Fruit fly (Drosophila melanogaster) whole organism, prepupa: ENCODE results near the gene CLIP-190.

Experiments used
- CG10669 ChIP-seq: fragments of 200-800 bp; sonication (Bioruptor generic); optimal IDR thresholded peaks from 3 replicates; lab custom pipeline; 2018; ENCODE audit warnings: missing biosample characterization, mild to moderate bottlenecking, missing genetic modification characterization, moderate library complexity
- CG11294 ChIP-seq: fragments of 200-800 bp; sonication (Bioruptor generic); IDR thresholded peaks from 2 replicates; pipeline ENCODE4 v1.3.6; 2022; ENCODE audit warnings: missing biosample characterization, missing genetic modification characterization
- CG11762 ChIP-seq: fragments of 200-800 bp; sonication (Bioruptor generic); optimal IDR thresholded peaks from 3 replicates; lab custom pipeline; 2016; ENCODE audit warnings: missing biosample characterization, missing genetic modification characterization; ENCODE audit not compliant: insufficient read depth
- CG34406 ChIP-seq: fragments of 200-800 bp; sonication (Bioruptor generic); optimal IDR thresholded peaks from 3 replicates; lab custom pipeline; 2016; ENCODE audit warnings: missing biosample characterization, missing genetic modification characterization
- CG6854 ChIP-seq: fragments of 200-800 bp; sonication (Bioruptor generic); optimal IDR thresholded peaks from 2 replicates; lab custom pipeline; 2017; ENCODE audit warnings: missing biosample characterization, mild to moderate bottlenecking, missing genetic modification characterization
- CG7368 ChIP-seq: fragments of 200-800 bp; sonication (Bioruptor generic); optimal IDR thresholded peaks from 3 replicates; lab custom pipeline; 2016; ENCODE audit warnings: missing biosample characterization, missing genetic modification characterization
- CG9139 ChIP-seq: fragments of 200-800 bp; sonication (Bioruptor generic); optimal IDR thresholded peaks from 3 replicates; lab custom pipeline; 2017; ENCODE audit warnings: missing biosample characterization, mild to moderate bottlenecking, missing genetic modification characterization
- Ets96B ChIP-seq: fragments of 200-800 bp; optimal IDR thresholded peaks from 2 replicates; lab custom pipeline; 2019; ENCODE audit warnings: missing biosample characterization, mild to moderate bottlenecking, missing genetic modification characterization, moderate library complexity
- Hr39 ChIP-seq: fragments of 200-800 bp; sonication (Bioruptor generic); optimal IDR thresholded peaks from 2 replicates; lab custom pipeline; 2016; ENCODE audit warnings: missing biosample characterization, missing genetic modification characterization
- fd85E ChIP-seq: fragments of 200-800 bp; sonication (Bioruptor generic); optimal IDR thresholded peaks from 3 replicates; lab custom pipeline; 2016; ENCODE audit warnings: missing biosample characterization, missing genetic modification characterization
- lz ChIP-seq: fragments of 200-800 bp; sonication (Bioruptor generic); optimal IDR thresholded peaks from 3 replicates; lab custom pipeline; 2016; ENCODE audit warnings: missing biosample characterization, missing genetic modification characterization
- spab ChIP-seq: fragments of 200-800 bp; sonication (Bioruptor generic); optimal IDR thresholded peaks from 2 replicates; lab custom pipeline; 2017; ENCODE audit warnings: missing biosample characterization, mild to moderate bottlenecking, missing genetic modification characterization, missing genetic modification reagents

dm6 chr2L:17363196-17363595 is 21.3 kb upstream of the CLIP-190 start, which contains the start of gene CG31804:
- TF ChIP-seq CG10669 (no peak), CG9139 (GFP tag; lab: Kevin White, UChicago) (no peak), Ets96B (no peak), lz (GFP tag; lab: Kevin White, UChicago) (no peak), Hr39 (GFP tag; lab: Kevin White, UChicago) (no peak), spab (no peak), fd85E (GFP tag; lab: Kevin White, UChicago) (no peak), CG11762 (GFP tag; lab: Kevin White, UChicago) (no peak), CG6854 (GFP tag; lab: Kevin White, UChicago) (no peak), CG11294 (GFP tag; lab: Robert Waterston, UW) (no peak), CG7368 (GFP tag; lab: Kevin White, UChicago) (no peak), CG34406 (GFP tag; lab: Kevin White, UChicago) (no peak)
